Worm (Caenorhabditis elegans) whole organism, late embryonic: ENCODE data around the gene aak-1.

Experiments
- F13H6.1 ChIP-seq: sonication (generic microtip); optimal IDR thresholded peaks from 2 replicates; lab custom pipeline; 2016; ENCODE audit warnings: missing genetic modification characterization, missing compliant biosample characterization
- Y22D7AL.16 ChIP-seq: sonication (generic microtip); optimal IDR thresholded peaks from 2 replicates; lab custom pipeline; 2016; ENCODE audit warnings: missing genetic modification characterization, missing compliant biosample characterization
- ama-1 ChIP-seq: fragments of 150-350 bp; optimal IDR thresholded peaks from 2 replicates; lab custom pipeline; 2014
- ceh-18 ChIP-seq: sonication (generic microtip); optimal IDR thresholded peaks from 2 replicates; lab custom pipeline; 2016; ENCODE audit warnings: missing genetic modification characterization, missing compliant biosample characterization
- ceh-24 ChIP-seq: sonication (generic microtip); optimal IDR thresholded peaks from 2 replicates; lab custom pipeline; 2016; ENCODE audit warnings: mild to moderate bottlenecking, missing genetic modification characterization, missing compliant biosample characterization
- ceh-31 ChIP-seq: sonication (generic microtip); optimal IDR thresholded peaks from 2 replicates; lab custom pipeline; 2016; ENCODE audit warnings: missing genetic modification characterization, missing compliant biosample characterization
- ceh-34 ChIP-seq: sonication (generic microtip); optimal IDR thresholded peaks from 2 replicates; lab custom pipeline; 2016; ENCODE audit warnings: mild to moderate bottlenecking, missing genetic modification characterization, missing compliant biosample characterization
- ceh-45 ChIP-seq: fragments of 200-800 bp; sonication (Bioruptor generic); IDR thresholded peaks from 2 replicates; pipeline ENCODE4 v1.3.6; 2022; ENCODE audit warnings: missing genetic modification reagents, missing genetic modification characterization, missing compliant biosample characterization
- ceh-48 ChIP-seq: sonication (generic microtip); optimal IDR thresholded peaks from 2 replicates; lab custom pipeline; 2016; ENCODE audit warnings: missing genetic modification characterization, inconsistent platforms, missing compliant biosample characterization
- elt-2 ChIP-seq: sonication (generic microtip); optimal IDR thresholded peaks from 2 replicates; lab custom pipeline; 2016; ENCODE audit warnings: missing genetic modification reagents, missing genetic modification characterization, missing compliant biosample characterization
- fax-1 ChIP-seq: sonication (generic microtip); optimal IDR thresholded peaks from 2 replicates; lab custom pipeline; 2016; ENCODE audit warnings: missing genotype, missing genetic modification characterization, missing compliant biosample characterization
- fkh-6 ChIP-seq: sonication (generic microtip); optimal IDR thresholded peaks from 2 replicates; lab custom pipeline; 2016; ENCODE audit warnings: missing genetic modification characterization, missing compliant biosample characterization
- gmeb-2 ChIP-seq: sonication (generic microtip); optimal IDR thresholded peaks from 2 replicates; lab custom pipeline; 2016; ENCODE audit warnings: missing genetic modification characterization, inconsistent platforms, missing compliant biosample characterization
- hlh-8 ChIP-seq: sonication (generic microtip); optimal IDR thresholded peaks from 2 replicates; lab custom pipeline; 2016; ENCODE audit warnings: missing genotype, missing genetic modification characterization, missing compliant biosample characterization
- mec-3 ChIP-seq: sonication (generic microtip); optimal IDR thresholded peaks from 2 replicates; lab custom pipeline; 2016; ENCODE audit warnings: borderline replicate concordance, missing genetic modification characterization, missing compliant biosample characterization
- nfya-1 ChIP-seq: sonication (generic microtip); optimal IDR thresholded peaks from 2 replicates; lab custom pipeline; 2017; ENCODE audit warnings: missing genetic modification characterization, mild to moderate bottlenecking, missing compliant biosample characterization, antibody characterized with exemption, moderate library complexity
- nhr-11 ChIP-seq: fragments of 150-350 bp; optimal IDR thresholded peaks from 2 replicates; lab custom pipeline; 2014; ENCODE audit warnings: missing biosample characterization, missing genetic modification characterization
- pat-9 ChIP-seq: fragments of 200-800 bp; sonication (Bioruptor generic); optimal IDR thresholded peaks from 2 replicates; lab custom pipeline; 2018; ENCODE audit warnings: mild to moderate bottlenecking, missing genetic modification characterization, moderate library complexity, missing compliant biosample characterization
- pqm-1 ChIP-seq: sonication (generic microtip); optimal IDR thresholded peaks from 2 replicates; lab custom pipeline; 2016; ENCODE audit warnings: missing genetic modification characterization, missing compliant biosample characterization
- pros-1 ChIP-seq: fragments of 150-350 bp; optimal IDR thresholded peaks from 2 replicates; lab custom pipeline; 2014; ENCODE audit warnings: missing biosample characterization, missing genetic modification reagents, missing genetic modification characterization
- rnt-1 ChIP-seq: sonication (generic microtip); optimal IDR thresholded peaks from 2 replicates; lab custom pipeline; 2016; ENCODE audit warnings: missing genetic modification characterization, missing compliant biosample characterization
- sdc-2 ChIP-seq: sonication (generic microtip); optimal IDR thresholded peaks from 2 replicates; lab custom pipeline; 2016; ENCODE audit warnings: missing genotype, missing genetic modification characterization, missing compliant biosample characterization
- sox-2 ChIP-seq: fragments of 200-800 bp; sonication (Bioruptor generic); IDR thresholded peaks from 2 replicates; pipeline ENCODE4 v1.3.6; 2022; ENCODE audit warnings: missing genetic modification reagents, missing genetic modification characterization, missing compliant biosample characterization
- sox-4 ChIP-seq: sonication (generic microtip); optimal IDR thresholded peaks from 2 replicates; lab custom pipeline; 2017; ENCODE audit warnings: mild to moderate bottlenecking, missing genetic modification characterization, inconsistent platforms, missing compliant biosample characterization
- syd-9 ChIP-seq: sonication (generic microtip); optimal IDR thresholded peaks from 2 replicates; lab custom pipeline; 2016; ENCODE audit warnings: mild to moderate bottlenecking, missing genetic modification characterization, moderate library complexity, missing compliant biosample characterization
- tbx-2 ChIP-seq: sonication (generic microtip); optimal IDR thresholded peaks from 2 replicates; lab custom pipeline; 2016; ENCODE audit warnings: missing genetic modification characterization, missing compliant biosample characterization
- unc-3 ChIP-seq, 2 experiments: fragments of 200-800 bp in 1 of 2; sonication (Bioruptor generic) in 1 of 2; sonication (generic microtip) in 1 of 2; conservative IDR thresholded peaks in 1 of 2; optimal IDR thresholded peaks in 1 of 2; 2 replicates each; pipeline versions ENCODE4 v1.3.6 to Lab custom; 2016 to 2022; ENCODE audit warnings: missing compliant biosample characterization in 2 of 2, missing genetic modification characterization in 2 of 2, missing genetic modification reagents in 1 of 2
- unc-42 ChIP-seq: sonication (generic microtip); optimal IDR thresholded peaks from 2 replicates; lab custom pipeline; 2016; ENCODE audit warnings: missing genotype, missing genetic modification characterization, missing compliant biosample characterization
- unc-55 ChIP-seq: sonication (generic microtip); optimal IDR thresholded peaks from 2 replicates; lab custom pipeline; 2017; ENCODE audit warnings: missing biosample characterization, missing genetic modification reagents, missing genetic modification characterization
- unc-86 ChIP-seq: sonication (generic microtip); optimal IDR thresholded peaks from 2 replicates; lab custom pipeline; 2016; ENCODE audit warnings: missing genetic modification characterization, missing compliant biosample characterization
- ztf-16 ChIP-seq: sonication (generic microtip); optimal IDR thresholded peaks from 2 replicates; lab custom pipeline; 2017; ENCODE audit warnings: missing genetic modification characterization, missing compliant biosample characterization

The aak-1 gene

ce11 chrIII:8737391-8737790 lies 23.5 kb downstream of the aak-1 start:
- TF ChIP-seq unc-42 (tag; lab: Kevin White, UChicago): peak; percentile 87
- no peak for TF ChIP-seq ama-1

ce11 chrIII:8734327-8734885 lies 26.5 kb downstream of the aak-1 start:
- peak; percentile 2 for TF ChIP-seq unc-55
- no peak for TF ChIP-seq pat-9 (tag; lab: Kevin White, UChicago)
- TF ChIP-seq ceh-18 (tag; lab: Kevin White, UChicago): peak; percentile 72
- TF ChIP-seq Y22D7AL.16: no peak
- TF ChIP-seq sox-2 (GFP tag; lab: Robert Waterston, UW): no peak
- no peak for TF ChIP-seq syd-9
- TF ChIP-seq sox-4 (tag; lab: Kevin White, UChicago): no peak
- TF ChIP-seq nhr-11 (tag; lab: Kevin White, UChicago): no peak
- TF ChIP-seq pqm-1 (tag; lab: Kevin White, UChicago): no peak
- TF ChIP-seq nfya-1 (tag; lab: Kevin White, UChicago): no peak
- no peak for TF ChIP-seq fkh-6
- TF ChIP-seq hlh-8 (tag; lab: Kevin White, UChicago): no peak
- TF ChIP-seq ceh-31 (tag; lab: Kevin White, UChicago): peak; percentile 2
- no peak for TF ChIP-seq ztf-16 (tag; lab: Kevin White, UChicago)
- peak; percentile 15 for TF ChIP-seq ceh-34 (tag; lab: Kevin White, UChicago)

- TF ChIP-seq nfya-1 (tag; lab: Kevin White, UChicago) (no peak), elt-2 (tag; lab: Kevin White, UChicago) (peak; percentile 78)
Observed at ce11 chrIII:8733667-8734066, 27.2 kb downstream of the aak-1 start.

DNA sequence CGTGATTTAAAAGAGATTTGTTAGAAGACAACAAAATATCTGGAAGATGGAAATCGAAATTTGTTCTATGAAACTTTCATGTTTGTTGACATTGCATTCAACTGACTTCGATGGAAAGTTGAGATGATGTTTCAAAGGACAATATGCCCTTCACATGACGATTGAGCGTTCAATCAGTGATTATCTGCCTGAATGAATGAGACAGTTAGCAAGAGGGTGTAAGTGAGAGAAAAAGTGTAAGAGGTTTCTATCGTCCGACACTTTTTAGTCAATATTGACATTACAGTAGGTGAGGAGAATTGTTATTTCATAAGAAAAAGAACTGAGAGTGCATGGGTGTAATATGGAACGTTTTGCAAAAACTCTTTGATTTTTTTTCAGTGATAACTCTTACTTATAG lies 27.7 kb downstream of the aak-1 start:
- no peak for TF ChIP-seq tbx-2 (tag; lab: Kevin White, UChicago)
- no peak for TF ChIP-seq ceh-24 (tag; lab: Kevin White, UChicago)
- no peak for TF ChIP-seq sdc-2
- TF ChIP-seq mec-3 (tag; lab: Kevin White, UChicago): no peak
- TF ChIP-seq unc-86 (tag; lab: Kevin White, UChicago): no peak
- no peak for TF ChIP-seq ceh-48 (tag; lab: Kevin White, UChicago)
- no peak for TF ChIP-seq rnt-1 (tag; lab: Kevin White, UChicago)
- no peak for TF ChIP-seq gmeb-2 (tag; lab: Kevin White, UChicago)
- no peak for TF ChIP-seq ceh-45 (GFP tag; lab: Robert Waterston, UW)
- no peak for TF ChIP-seq Y22D7AL.16

DNA sequence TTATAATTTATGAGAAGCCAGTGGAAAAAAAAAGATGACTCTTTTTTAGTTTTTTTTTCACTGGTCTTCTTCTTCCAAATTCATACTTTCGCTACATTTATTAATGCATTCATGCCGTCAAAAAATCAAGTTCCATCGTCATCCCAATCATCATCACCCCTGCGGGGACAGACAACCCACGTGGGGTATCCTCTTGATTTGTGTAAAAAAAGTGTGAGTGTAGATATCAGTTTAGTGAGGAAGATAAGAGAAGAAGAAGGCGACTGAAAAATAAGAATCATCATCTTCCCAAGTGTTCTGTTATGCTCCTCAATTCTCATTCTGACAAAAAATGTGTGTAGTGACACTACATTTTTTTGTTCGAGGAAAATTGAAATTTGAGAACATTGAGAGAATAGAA lies 28.9 kb downstream of the aak-1 start:
- TF ChIP-seq sox-2 (GFP tag; lab: Robert Waterston, UW) (no peak), pros-1 (tag; lab: Kevin White, UChicago) (no peak), fax-1 (tag; lab: Kevin White, UChicago) (no peak), ceh-18 (tag; lab: Kevin White, UChicago) (no peak)

- TF ChIP-seq syd-9: no peak
- TF ChIP-seq nfya-1 (tag; lab: Kevin White, UChicago): no peak
- no peak for TF ChIP-seq unc-3 (GFP tag; conservative IDR thresholded peaks at IDR 0.05; lab: Robert Waterston, UW)
- no peak for TF ChIP-seq unc-3 (tag; optimal IDR thresholded peaks at IDR 0.05; lab: Kevin White, UChicago)
- TF ChIP-seq mec-3 (tag; lab: Kevin White, UChicago): no peak
- no peak for TF ChIP-seq F13H6.1 (tag; lab: Kevin White, UChicago)
Observed at ce11 chrIII:8731310-8731709, 29.6 kb downstream of the aak-1 start, which contains the start of gene ZK370.4. ZK370.4 (minus strand) TSS chrIII:8731410.
